Worm (Caenorhabditis elegans): Measurements from ENCODE around the gene hadb-1.

hadb-1 gene

DNA sequence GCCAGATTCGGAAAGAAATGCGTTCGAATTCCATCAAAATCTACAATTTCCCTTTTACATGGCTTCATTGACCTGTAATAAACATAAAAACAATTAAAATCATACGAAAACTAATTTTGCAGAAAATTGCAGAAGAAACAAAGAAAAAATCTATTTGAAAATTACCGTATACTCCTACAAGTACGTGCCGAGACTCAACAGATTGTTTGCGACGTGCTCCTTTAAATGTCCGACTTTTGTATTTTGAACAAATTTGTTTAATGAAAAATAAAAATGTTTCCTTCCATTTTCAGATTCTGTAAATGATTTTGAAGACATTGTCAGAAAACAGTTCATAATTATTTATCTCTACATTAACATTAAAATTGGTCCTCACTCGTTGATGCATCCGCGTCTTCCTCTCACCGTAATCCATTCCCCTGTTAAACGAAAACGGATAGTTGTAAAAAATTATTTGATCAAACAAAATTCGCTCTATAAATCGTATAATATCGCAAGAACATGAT is 13.3 kb downstream of the hadb-1 start, which contains the start of gene pgl-2:
pgl-2 (minus strand) TSS at position 456 of the 506 bp plus-strand sequence.
- TF ChIP-seq dao-5 (tag; optimal IDR thresholded peaks at IDR 0.05) (no peak), W03F9.2 (tag; optimal IDR thresholded peaks at IDR 0.05) (no peak), him-1 (tag; optimal IDR thresholded peaks at IDR 0.05) (no peak)

DNA sequence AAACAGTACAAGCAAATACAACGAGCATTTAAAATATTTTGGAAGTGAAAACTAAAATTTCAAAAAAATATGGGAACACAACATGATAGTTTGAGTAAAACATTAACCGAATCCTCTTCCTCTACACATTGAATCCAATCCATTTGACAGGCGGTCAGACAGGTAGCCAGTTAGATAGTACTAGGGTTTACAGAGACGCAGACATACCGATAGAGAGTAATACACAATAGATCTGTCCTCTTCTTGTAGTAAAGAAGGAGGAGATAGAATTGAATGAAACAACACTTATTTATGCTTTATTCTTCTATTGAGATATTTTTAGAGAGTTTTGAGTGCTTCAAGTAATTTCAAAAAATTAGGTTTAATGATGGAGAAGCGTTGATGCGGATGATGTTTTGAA is 19.6 kb downstream of the hadb-1 start:
- TF ChIP-seq dao-5 (tag; optimal IDR thresholded peaks at IDR 0.05) (no peak), W03F9.2 (tag; optimal IDR thresholded peaks at IDR 0.05) (no peak), him-1 (tag; optimal IDR thresholded peaks at IDR 0.05) (no peak)

DNA sequence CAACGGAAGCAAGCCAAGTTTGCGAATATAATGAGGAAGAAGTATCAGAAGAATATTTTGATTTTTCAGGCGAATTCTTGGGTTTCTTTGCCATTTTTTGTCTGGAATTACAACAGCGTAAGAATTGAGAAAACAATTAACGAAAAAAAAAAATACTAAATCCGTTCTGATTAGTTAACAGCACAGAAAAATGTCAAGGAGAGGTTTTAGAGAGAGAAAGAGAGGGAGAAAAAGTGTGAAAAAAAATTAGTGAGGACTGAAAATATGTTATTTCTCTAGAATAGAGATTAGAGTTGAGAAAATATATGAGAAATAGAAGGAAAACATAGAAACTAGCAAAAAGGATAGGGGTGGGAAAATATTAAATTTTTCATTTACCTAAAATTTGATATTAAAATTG is 20.9 kb downstream of the hadb-1 start, which contains the start of gene dpy-19:
dpy-19 (minus strand) TSS at position 101 of the 400 bp plus-strand sequence.
- TF ChIP-seq W03F9.2 (tag; optimal IDR thresholded peaks at IDR 0.05): no peak
- TF ChIP-seq him-1 (tag; optimal IDR thresholded peaks at IDR 0.05): no peak
- no peak for TF ChIP-seq dao-5 (tag; optimal IDR thresholded peaks at IDR 0.05)

DNA sequence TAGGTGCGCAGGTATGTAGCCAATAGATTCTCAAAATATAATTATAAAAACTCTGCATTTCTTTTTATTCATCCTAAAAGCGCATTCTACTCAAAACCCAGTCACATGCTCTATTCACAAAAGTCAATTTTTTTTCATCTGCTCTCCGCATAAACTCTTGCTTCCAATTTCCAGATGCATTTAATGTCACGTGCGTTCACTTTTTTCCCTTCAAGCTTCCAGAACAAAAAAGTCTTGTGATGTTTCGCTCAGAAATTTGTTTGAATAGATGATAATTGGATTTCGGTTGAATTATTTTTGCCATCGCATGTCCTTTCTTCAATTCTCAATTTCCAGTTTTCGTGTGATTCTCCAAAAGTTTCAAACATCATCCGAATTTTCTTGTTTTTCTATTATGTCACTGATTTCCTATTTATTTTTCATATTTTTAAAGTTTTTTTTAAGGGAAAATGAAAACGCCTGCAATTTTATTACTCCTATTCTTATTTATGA is 23.3 kb downstream of the hadb-1 start, which contains the start of gene F22B7.1:
F22B7.1 (plus strand) TSS at position 442 of the 492 bp plus-strand sequence.
- no peak for TF ChIP-seq dao-5 (tag; optimal IDR thresholded peaks at IDR 0.05)

DNA sequence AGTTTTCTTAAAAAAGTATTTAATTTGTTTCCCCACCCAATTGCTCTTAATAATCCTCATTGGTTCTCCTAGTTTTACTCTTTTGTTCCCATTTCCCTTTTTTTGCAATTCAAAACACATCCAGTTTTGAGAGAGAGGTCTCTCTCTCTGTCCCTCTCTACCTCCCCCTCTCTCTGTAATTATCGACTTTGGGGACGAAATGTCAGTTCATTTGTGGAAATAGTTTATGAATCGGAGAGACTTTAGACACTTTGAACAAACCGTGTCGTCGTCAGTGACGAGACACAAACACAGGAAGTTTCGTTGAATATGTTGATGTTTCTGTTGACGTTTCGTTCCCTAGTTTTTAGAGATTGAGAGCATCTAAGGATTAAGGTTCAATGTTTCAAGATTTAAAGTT is 25.1 kb downstream of the hadb-1 start:
- TF ChIP-seq W03F9.2 (tag; optimal IDR thresholded peaks at IDR 0.05) (no peak), him-1 (tag; optimal IDR thresholded peaks at IDR 0.05) (no peak), dao-5 (tag; optimal IDR thresholded peaks at IDR 0.05) (no peak)

DNA sequence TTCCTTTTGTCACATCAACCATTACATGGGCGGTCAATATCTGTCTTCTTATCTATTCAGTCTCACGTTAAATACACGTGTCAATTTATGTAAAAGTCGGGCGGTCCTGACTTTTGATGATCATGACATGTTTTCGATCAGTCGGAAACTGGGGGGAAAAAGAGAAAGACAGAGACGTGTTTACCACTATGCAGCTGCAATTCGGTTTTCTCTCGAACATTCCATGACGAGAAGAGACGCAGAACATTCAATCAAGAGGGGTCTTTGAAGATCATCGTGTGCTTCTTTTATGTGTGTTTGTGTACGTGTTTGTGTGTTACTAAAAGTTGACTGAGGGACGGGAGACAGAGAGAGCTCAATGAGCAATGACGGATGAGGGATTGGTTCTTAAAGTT is 29.9 kb downstream of the hadb-1 start:
- TF ChIP-seq W03F9.2 (tag; optimal IDR thresholded peaks at IDR 0.05): peak; percentile 91
- TF ChIP-seq him-1 (tag; optimal IDR thresholded peaks at IDR 0.05): peak; percentile 76
- TF ChIP-seq dao-5 (tag; optimal IDR thresholded peaks at IDR 0.05): no peak

DNA sequence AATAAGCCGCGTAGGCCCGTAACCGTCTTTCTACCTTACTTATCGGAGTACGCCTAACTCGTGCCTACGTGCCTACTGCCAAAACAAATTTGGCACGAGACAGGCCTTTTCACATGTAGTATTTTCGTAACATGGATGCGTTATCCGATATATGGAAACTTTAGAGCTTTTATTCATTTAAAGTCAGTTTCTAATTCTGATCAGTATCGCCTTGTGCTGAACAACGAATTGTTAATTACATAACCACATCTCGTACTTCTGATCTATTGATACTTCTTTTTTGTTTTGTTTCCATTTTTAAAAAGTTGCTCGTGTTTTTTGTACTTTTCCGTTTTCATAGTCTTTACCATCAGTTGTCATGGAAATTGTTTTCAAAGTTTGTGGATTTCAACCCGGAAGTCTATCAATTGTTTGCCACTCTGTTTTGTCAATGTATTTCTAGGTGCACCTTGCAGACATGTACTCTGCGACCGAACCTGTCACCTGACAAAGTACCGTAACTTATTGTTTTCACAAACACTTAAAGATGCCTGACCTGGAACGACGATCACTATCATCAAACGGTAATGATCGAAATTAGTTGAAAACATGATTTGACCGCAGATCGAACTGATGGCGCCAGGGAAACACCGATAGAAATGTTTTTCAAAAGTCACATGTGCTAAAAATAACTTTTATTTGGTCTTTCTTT is 30.5 kb downstream of the hadb-1 start:
- TF ChIP-seq dao-5 (tag; optimal IDR thresholded peaks at IDR 0.05) (no peak), W03F9.2 (tag; optimal IDR thresholded peaks at IDR 0.05) (no peak), him-1 (tag; optimal IDR thresholded peaks at IDR 0.05) (no peak)

DNA sequence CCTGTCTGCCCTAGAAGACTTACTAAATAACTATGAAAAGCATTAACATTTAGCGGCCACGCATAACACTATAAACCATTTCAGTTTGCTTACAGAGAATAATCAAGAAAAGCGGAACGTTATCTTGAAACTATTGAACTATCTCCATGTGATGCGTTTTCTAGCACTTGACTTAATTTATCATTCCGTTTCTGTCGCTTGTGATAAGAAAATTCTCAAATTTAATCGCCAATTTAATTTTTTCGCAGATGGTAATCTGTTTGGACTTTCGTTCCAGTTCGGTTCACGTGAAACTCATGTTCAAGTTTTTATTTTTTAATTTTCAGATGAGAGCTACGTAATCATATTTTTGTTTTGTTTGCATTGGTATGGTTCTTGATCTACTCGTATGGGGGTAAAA is 31.3 kb downstream of the hadb-1 start:
- TF ChIP-seq him-1 (tag; optimal IDR thresholded peaks at IDR 0.05) (no peak), W03F9.2 (tag; optimal IDR thresholded peaks at IDR 0.05) (no peak), dao-5 (tag; optimal IDR thresholded peaks at IDR 0.05) (no peak)

DNA sequence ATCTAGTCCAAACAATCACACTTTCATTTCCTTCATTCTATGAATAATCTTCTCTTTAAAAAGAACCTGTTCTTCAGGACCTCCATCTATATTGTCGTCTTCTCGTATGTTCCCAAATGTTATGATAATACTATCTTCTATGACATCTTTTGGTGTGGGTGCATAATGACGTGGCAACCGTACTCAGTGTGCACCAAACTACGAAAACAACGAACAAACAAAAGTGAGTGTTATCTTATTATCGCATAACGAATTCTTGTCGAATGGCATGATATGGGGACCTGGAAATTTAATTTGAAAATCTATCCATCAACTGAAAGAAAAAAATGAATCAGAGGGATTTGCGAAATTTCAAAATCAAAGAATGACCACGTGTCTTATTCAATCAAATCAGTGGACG is 32.2 kb downstream of the hadb-1 start:
- TF ChIP-seq W03F9.2 (tag; optimal IDR thresholded peaks at IDR 0.05) (no peak), him-1 (tag; optimal IDR thresholded peaks at IDR 0.05) (no peak), dao-5 (tag; optimal IDR thresholded peaks at IDR 0.05) (no peak)

DNA sequence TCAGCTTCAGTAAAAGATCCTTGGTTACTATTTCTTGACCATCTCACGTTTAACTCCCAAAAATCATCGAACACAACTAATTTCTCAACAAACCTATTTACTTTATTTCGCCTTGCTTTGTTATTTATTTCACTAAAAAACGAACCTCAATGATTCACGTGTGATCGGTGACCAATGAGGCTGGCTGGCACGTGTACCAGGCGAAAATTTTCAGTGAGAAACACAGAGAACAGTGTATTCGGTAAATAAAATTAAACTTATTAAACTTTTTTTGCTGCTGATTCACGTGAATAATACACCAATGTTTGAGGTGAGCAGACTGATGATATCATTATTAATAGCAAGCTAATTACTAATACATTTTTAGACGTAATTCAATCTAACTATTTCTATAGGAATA is 32.9 kb downstream of the hadb-1 start:
- TF ChIP-seq W03F9.2 (tag; optimal IDR thresholded peaks at IDR 0.05) (no peak), him-1 (tag; optimal IDR thresholded peaks at IDR 0.05) (no peak), dao-5 (tag; optimal IDR thresholded peaks at IDR 0.05) (no peak)

DNA sequence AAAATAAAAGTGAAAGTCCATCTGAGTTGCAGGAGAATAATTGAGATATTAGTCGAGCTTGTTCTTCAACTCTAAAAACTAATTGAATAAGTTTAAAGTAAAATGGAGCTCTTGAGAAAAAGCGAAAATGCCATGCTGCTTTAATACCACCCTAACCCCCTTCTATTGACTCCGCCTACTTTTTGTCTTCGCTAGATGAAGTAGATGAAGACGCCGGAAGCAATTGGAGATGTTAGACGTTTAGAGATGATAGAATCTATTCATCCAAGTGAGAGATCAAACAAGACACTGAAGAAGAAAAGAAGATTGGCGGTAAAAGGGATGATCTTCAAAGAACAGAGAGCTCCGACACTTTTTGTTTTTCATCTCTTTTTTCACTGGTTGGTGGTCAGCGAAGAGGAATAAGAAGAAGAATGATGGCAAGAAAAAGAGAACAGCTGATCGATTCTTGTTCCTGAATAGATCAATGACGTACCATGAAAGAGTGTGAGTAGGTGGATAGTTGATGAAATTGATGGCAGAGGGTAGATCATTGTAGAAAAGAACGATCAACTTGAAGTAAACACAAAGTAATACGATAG is 33.8 kb downstream of the hadb-1 start:
- TF ChIP-seq dao-5 (tag; optimal IDR thresholded peaks at IDR 0.05) (no peak), W03F9.2 (tag; optimal IDR thresholded peaks at IDR 0.05) (no peak), him-1 (tag; optimal IDR thresholded peaks at IDR 0.05) (no peak)

DNA sequence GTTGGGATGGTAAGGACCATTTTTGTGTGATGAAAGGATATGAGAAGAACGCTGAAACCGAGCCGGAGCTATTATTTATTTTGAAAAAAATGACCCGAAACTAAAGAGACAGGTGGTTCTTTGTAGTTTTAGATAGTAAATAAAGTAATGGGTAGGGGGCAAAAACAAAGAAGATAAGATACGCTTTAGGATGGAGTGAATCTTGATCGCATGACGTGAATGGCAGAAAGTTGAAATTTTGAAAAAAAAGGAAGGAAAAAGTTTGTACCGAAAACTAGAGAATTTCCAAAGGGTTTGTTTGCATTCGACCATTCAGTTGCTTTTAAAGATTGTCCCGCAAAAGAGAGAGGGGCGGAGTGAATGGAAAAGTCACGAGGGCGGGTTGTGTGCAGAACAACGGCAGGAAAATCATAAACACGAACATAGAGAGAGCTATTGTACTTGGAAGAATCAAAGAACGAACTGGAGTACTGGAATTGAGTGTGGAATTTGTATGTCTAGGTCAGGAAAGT is 34.4 kb downstream of the hadb-1 start, which contains the start of gene F22B7.9:
F22B7.9 (minus strand) TSS at position 51 of the 512 bp plus-strand sequence.
- no peak for TF ChIP-seq dao-5 (tag; optimal IDR thresholded peaks at IDR 0.05)
- no peak for TF ChIP-seq him-1 (tag; optimal IDR thresholded peaks at IDR 0.05)
- TF ChIP-seq W03F9.2 (tag; optimal IDR thresholded peaks at IDR 0.05): no peak

DNA sequence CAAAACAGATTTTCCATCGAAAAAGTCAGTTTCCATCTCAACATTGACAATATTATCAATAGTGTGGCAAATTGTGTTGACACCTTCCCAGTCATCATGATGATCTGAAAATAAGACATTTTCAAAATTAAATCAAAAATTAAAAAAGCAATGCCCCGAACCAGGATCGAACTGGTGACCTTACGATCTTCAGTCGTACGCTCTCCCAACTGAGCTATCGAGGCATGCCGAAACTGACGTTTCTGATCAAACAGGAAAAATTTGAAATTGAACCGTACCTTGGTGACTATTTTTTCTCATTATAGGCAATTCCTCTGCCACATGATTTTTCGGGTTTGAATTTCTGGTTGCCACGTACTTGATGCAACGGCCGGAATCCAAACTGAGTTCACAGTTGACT is 34.8 kb downstream of the hadb-1 start:
- no peak for TF ChIP-seq him-1 (tag; optimal IDR thresholded peaks at IDR 0.05)
- TF ChIP-seq dao-5 (tag; optimal IDR thresholded peaks at IDR 0.05): no peak
- TF ChIP-seq W03F9.2 (tag; optimal IDR thresholded peaks at IDR 0.05): no peak

DNA sequence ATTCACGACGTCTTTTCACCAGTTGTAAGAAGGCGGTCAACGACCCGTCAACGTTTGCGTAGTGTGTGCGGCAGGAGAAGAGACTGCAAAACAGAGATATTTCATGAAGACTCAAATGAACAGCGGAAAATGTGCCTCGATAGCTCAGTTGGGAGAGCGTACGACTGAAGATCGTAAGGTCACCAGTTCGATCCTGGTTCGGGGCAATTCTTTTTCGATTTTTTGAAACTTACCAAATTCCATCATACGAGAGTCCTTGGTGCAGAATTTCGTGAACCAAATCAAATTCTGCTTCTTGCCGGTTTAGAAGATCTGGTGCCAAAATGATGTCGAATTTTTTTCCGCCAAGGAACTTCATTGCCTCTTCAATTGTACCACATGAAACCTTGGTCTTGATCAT is 35.4 kb downstream of the hadb-1 start:
- no peak for TF ChIP-seq dao-5 (tag; optimal IDR thresholded peaks at IDR 0.05)
- TF ChIP-seq him-1 (tag; optimal IDR thresholded peaks at IDR 0.05): no peak
- no peak for TF ChIP-seq W03F9.2 (tag; optimal IDR thresholded peaks at IDR 0.05)

Data from whole organism, L4/young adult.